Worm (Caenorhabditis elegans) whole organism, L4 larva: Measurements from ENCODE around the gene elt-4.

Experiments
- arid-1 ChIP-seq: fragments of 200-800 bp; sonication (Bioruptor generic); conservative IDR thresholded peaks from 2 replicates; pipeline ENCODE4 v1.3.6; 2022; ENCODE audit warnings: missing genetic modification reagents, missing genetic modification characterization, missing compliant biosample characterization
- nhr-102 ChIP-seq: sonication (generic microtip); optimal IDR thresholded peaks from 2 replicates; lab custom pipeline; 2016; ENCODE audit warnings: mild to moderate bottlenecking, missing genetic modification characterization, moderate library complexity, missing compliant biosample characterization
- nhr-76 ChIP-seq: fragments of 150-350 bp; optimal IDR thresholded peaks from 2 replicates; lab custom pipeline; 2014; ENCODE audit warnings: missing biosample characterization, missing genetic modification characterization
- saeg-2 ChIP-seq: fragments of 200-800 bp; sonication (Bioruptor generic); IDR thresholded peaks from 2 replicates; pipeline ENCODE4 v1.3.6; 2022; ENCODE audit warnings: missing genetic modification reagents, missing genetic modification characterization, missing compliant biosample characterization

DNA sequence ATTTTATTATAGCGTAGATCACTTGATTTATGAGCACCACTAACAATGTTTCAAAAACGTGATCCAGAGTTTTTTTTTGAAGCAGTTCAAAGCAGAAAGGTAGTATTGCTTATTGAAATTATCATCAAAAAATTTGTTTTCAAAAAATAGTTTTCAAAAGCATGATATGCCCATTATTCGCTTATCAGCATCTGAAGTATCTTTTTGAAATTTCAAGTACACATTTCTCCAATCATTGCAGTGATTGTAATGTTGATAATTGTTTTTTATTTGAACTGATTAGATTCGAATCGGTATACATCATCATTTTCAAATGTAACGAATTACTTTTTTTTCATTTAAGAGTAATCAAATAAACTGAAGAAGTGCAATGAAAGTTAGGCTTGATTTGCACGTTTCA is 34.5 kb upstream of the elt-4 start:
- TF ChIP-seq nhr-76 (no peak), nhr-102 (tag; lab: Kevin White, UChicago) (no peak), arid-1 (GFP tag; lab: Robert Waterston, UW) (no peak), saeg-2 (GFP tag; lab: Robert Waterston, UW) (no peak)
